Worm (Caenorhabditis elegans) whole organism, L4 larva: Measurements from ENCODE around the gene cpg-24.

Experiments
- F26F4.8 ChIP-seq: fragments of 200-800 bp; sonication (Bioruptor generic); conservative IDR thresholded peaks from 2 replicates; pipeline ENCODE4 v1.3.6; 2022; ENCODE audit warnings: missing genetic modification characterization, missing compliant biosample characterization
- F37D6.2 ChIP-seq: sonication (generic microtip); optimal IDR thresholded peaks from 2 replicates; lab custom pipeline; 2016; ENCODE audit warnings: mild to moderate bottlenecking, missing genetic modification characterization, missing compliant biosample characterization
- F44E2.7 ChIP-seq: fragments of 200-800 bp; sonication (Bioruptor generic); IDR thresholded peaks from 2 replicates; pipeline ENCODE4 v2.1.2; 2022; ENCODE audit warnings: missing genetic modification characterization, missing compliant biosample characterization
- R02D3.7 ChIP-seq: fragments of 150-350 bp; sonication (generic microtip); optimal IDR thresholded peaks from 3 replicates; lab custom pipeline; 2014; ENCODE audit warnings: missing biosample characterization, missing genetic modification characterization
- T20F7.1 ChIP-seq: fragments of 200-800 bp; sonication (Bioruptor generic); optimal IDR thresholded peaks from 2 replicates; lab custom pipeline; 2018; ENCODE audit warnings: mild to moderate bottlenecking, missing genetic modification characterization, missing compliant biosample characterization
- T26A8.4 ChIP-seq: fragments of 200-800 bp; sonication (Bioruptor generic); IDR thresholded peaks from 2 replicates; pipeline ENCODE4 v1.3.6; 2022; ENCODE audit warnings: missing genetic modification characterization, missing compliant biosample characterization
- Y105C5A.15 ChIP-seq: fragments of 200-800 bp; sonication (Bioruptor generic); IDR thresholded peaks from 2 replicates; pipeline ENCODE4 v1.3.6; 2022; ENCODE audit warnings: missing genetic modification characterization, missing compliant biosample characterization
- Y5F2A.4 ChIP-seq: fragments of 200-800 bp; sonication (Bioruptor generic); optimal IDR thresholded peaks from 2 replicates; lab custom pipeline; 2018; ENCODE audit warnings: mild to moderate bottlenecking, missing genetic modification characterization, missing compliant biosample characterization
- ZK337.2 ChIP-seq: fragments of 200-800 bp; sonication (Bioruptor generic); IDR thresholded peaks from 2 replicates; pipeline ENCODE4 v1.3.6; 2022; ENCODE audit warnings: missing genetic modification reagents, missing genetic modification characterization, missing compliant biosample characterization
- aly-2 ChIP-seq: sonication (generic microtip); optimal IDR thresholded peaks from 2 replicates; lab custom pipeline; 2018; ENCODE audit warnings: missing biosample characterization, missing genetic modification characterization
- ama-1 ChIP-seq: fragments of 150-350 bp; optimal IDR thresholded peaks from 2 replicates; lab custom pipeline; 2014; ENCODE audit warnings: inconsistent platforms, mixed read lengths
- ceh-28 ChIP-seq: fragments of 150-350 bp; optimal IDR thresholded peaks from 2 replicates; lab custom pipeline; 2014; ENCODE audit warnings: missing biosample characterization, missing genetic modification reagents, missing genetic modification characterization
- ceh-82 ChIP-seq: sonication (generic microtip); optimal IDR thresholded peaks from 2 replicates; lab custom pipeline; 2017; ENCODE audit warnings: missing biosample characterization, missing genetic modification characterization
- daf-19 ChIP-seq: fragments of 200-800 bp; sonication (Bioruptor generic); conservative IDR thresholded peaks from 2 replicates; pipeline ENCODE4 v1.3.6; 2022; ENCODE audit warnings: missing genetic modification characterization, missing compliant biosample characterization
- dpl-1 ChIP-seq: fragments of 150-350 bp; optimal IDR thresholded peaks from 2 replicates; lab custom pipeline; 2014; ENCODE audit warnings: missing biosample characterization, missing genetic modification reagents, missing genetic modification characterization
- duxl-1 ChIP-seq: sonication (generic microtip); optimal IDR thresholded peaks from 2 replicates; lab custom pipeline; 2016; ENCODE audit warnings: mild to moderate bottlenecking, missing genetic modification characterization, moderate library complexity, missing compliant biosample characterization; ENCODE audit not compliant: poor library complexity
- dve-1 ChIP-seq: sonication (generic microtip); optimal IDR thresholded peaks from 2 replicates; lab custom pipeline; 2017; ENCODE audit warnings: antibody characterized with exemption, mild to moderate bottlenecking, missing genetic modification characterization, missing compliant biosample characterization; ENCODE audit not compliant: insufficient read depth
- fos-1 ChIP-seq: fragments of 150-350 bp; optimal IDR thresholded peaks from 2 replicates; lab custom pipeline; 2014; ENCODE audit warnings: missing biosample characterization, missing genetic modification characterization
- gei-8 ChIP-seq: fragments of 200-800 bp; sonication (Bioruptor generic); optimal IDR thresholded peaks from 2 replicates; lab custom pipeline; 2018; ENCODE audit warnings: mild to moderate bottlenecking, missing genetic modification characterization, missing compliant biosample characterization
- hif-1 ChIP-seq, 2 experiments: sonication (generic microtip); optimal IDR thresholded peaks; 2 replicates each; lab custom pipeline; 2016 to 2017; ENCODE audit warnings: missing compliant biosample characterization in 2 of 2, missing genetic modification characterization in 2 of 2, missing genetic modification reagents in 2 of 2, missing genotype in 2 of 2, mild to moderate bottlenecking in 1 of 2
- hlh-11 ChIP-seq: fragments of 200-800 bp; sonication (Bioruptor generic); optimal IDR thresholded peaks from 2 replicates; lab custom pipeline; 2018; ENCODE audit warnings: mild to moderate bottlenecking, missing genetic modification characterization, missing compliant biosample characterization
- hlh-30 ChIP-seq: sonication (generic microtip); optimal IDR thresholded peaks from 2 replicates; lab custom pipeline; 2017; ENCODE audit warnings: antibody characterized with exemption, mild to moderate bottlenecking, missing genetic modification characterization, missing compliant biosample characterization; ENCODE audit not compliant: insufficient read depth
- jun-1 ChIP-seq: fragments of 150-350 bp; optimal IDR thresholded peaks from 2 replicates; lab custom pipeline; 2014; ENCODE audit warnings: missing biosample characterization, missing genetic modification reagents, missing genetic modification characterization
- lim-7 ChIP-seq: fragments of 200-800 bp; sonication (Bioruptor generic); IDR thresholded peaks from 2 replicates; pipeline ENCODE4 v1.3.6; 2022; ENCODE audit warnings: missing genetic modification characterization, missing compliant biosample characterization
- lin-13 ChIP-seq: fragments of 150-350 bp; optimal IDR thresholded peaks from 2 replicates; lab custom pipeline; 2014; ENCODE audit warnings: missing biosample characterization, missing genetic modification reagents, missing genetic modification characterization
- lin-15B ChIP-seq: fragments of 150-350 bp; sonication (generic microtip); optimal IDR thresholded peaks from 3 replicates; lab custom pipeline; 2014; ENCODE audit warnings: missing biosample characterization, missing genetic modification characterization
- lin-29 ChIP-seq: fragments of 200-800 bp; sonication (Bioruptor generic); IDR thresholded peaks from 2 replicates; pipeline ENCODE4 v1.3.6; 2022; ENCODE audit warnings: missing genetic modification reagents, missing genetic modification characterization, missing compliant biosample characterization
- lin-38 ChIP-seq: fragments of 200-800 bp; sonication (Bioruptor generic); IDR thresholded peaks from 2 replicates; pipeline ENCODE4 v1.3.6; 2022; ENCODE audit warnings: missing genetic modification reagents, missing genetic modification characterization, missing compliant biosample characterization
- lin-39 ChIP-seq: fragments of 150-350 bp; optimal IDR thresholded peaks from 2 replicates; lab custom pipeline; 2014; ENCODE audit warnings: missing biosample characterization, missing genetic modification reagents, missing genetic modification characterization
- mdl-1 ChIP-seq, 2 experiments: fragments of 150-350 bp in 1 of 2; sonication (generic microtip) in 1 of 2; optimal IDR thresholded peaks; 2 replicates each; lab custom pipeline; 2014 to 2017; ENCODE audit warnings: missing biosample characterization in 2 of 2, missing genetic modification characterization in 2 of 2
- mxl-2 ChIP-seq: fragments of 200-800 bp; sonication (Bioruptor generic); conservative IDR thresholded peaks from 2 replicates; pipeline ENCODE4 v1.3.6; 2022; ENCODE audit warnings: missing genetic modification reagents, missing genetic modification characterization, missing compliant biosample characterization
- mxl-3 ChIP-seq: fragments of 200-800 bp; sonication (Bioruptor generic); optimal IDR thresholded peaks from 2 replicates; lab custom pipeline; 2018; ENCODE audit warnings: mild to moderate bottlenecking, missing genetic modification characterization, missing compliant biosample characterization
- nhr-10 ChIP-seq: fragments of 150-350 bp; optimal IDR thresholded peaks from 2 replicates; lab custom pipeline; 2014; ENCODE audit warnings: missing biosample characterization, missing genetic modification characterization
- nhr-102 ChIP-seq: sonication (generic microtip); optimal IDR thresholded peaks from 2 replicates; lab custom pipeline; 2016; ENCODE audit warnings: mild to moderate bottlenecking, missing genetic modification characterization, moderate library complexity, missing compliant biosample characterization
- nhr-11 ChIP-seq: fragments of 150-350 bp; optimal IDR thresholded peaks from 2 replicates; lab custom pipeline; 2014; ENCODE audit warnings: missing biosample characterization, missing genetic modification characterization
- nhr-111 ChIP-seq: fragments of 200-800 bp; sonication (Bioruptor generic); optimal IDR thresholded peaks from 2 replicates; lab custom pipeline; 2018; ENCODE audit warnings: mild to moderate bottlenecking, missing genetic modification characterization, missing compliant biosample characterization
- nhr-237 ChIP-seq: sonication (generic microtip); optimal IDR thresholded peaks from 2 replicates; lab custom pipeline; 2017; ENCODE audit warnings: missing biosample characterization, missing genetic modification characterization
- nhr-28 ChIP-seq: fragments of 150-350 bp; optimal IDR thresholded peaks from 2 replicates; lab custom pipeline; 2014; ENCODE audit warnings: missing biosample characterization, missing genetic modification characterization
- nhr-48 ChIP-seq: sonication (generic microtip); optimal IDR thresholded peaks from 2 replicates; lab custom pipeline; 2016; ENCODE audit warnings: mild to moderate bottlenecking, missing genetic modification characterization, missing compliant biosample characterization
- nhr-76 ChIP-seq: fragments of 150-350 bp; optimal IDR thresholded peaks from 2 replicates; lab custom pipeline; 2014; ENCODE audit warnings: missing biosample characterization, missing genetic modification characterization
- nhr-77 ChIP-seq: fragments of 150-350 bp; optimal IDR thresholded peaks from 2 replicates; lab custom pipeline; 2014; ENCODE audit warnings: missing biosample characterization, missing genetic modification characterization
- pha-4 ChIP-seq, 2 experiments: fragments of 150-350 bp in 1 of 2; fragments of 200-800 bp in 1 of 2; sonication (Bioruptor generic) in 1 of 2; IDR thresholded peaks in 1 of 2; optimal IDR thresholded peaks in 1 of 2; 2 replicates each; pipeline versions ENCODE4 v1.3.6 to Lab custom; 2014 to 2022; ENCODE audit warnings: missing genetic modification characterization in 2 of 2, missing genetic modification reagents in 2 of 2, missing biosample characterization in 1 of 2, missing compliant biosample characterization in 1 of 2
- pqm-1 ChIP-seq: sonication (generic microtip); optimal IDR thresholded peaks from 2 replicates; lab custom pipeline; 2017; ENCODE audit warnings: missing biosample characterization, missing genetic modification characterization
- rbr-2 ChIP-seq: sonication (generic microtip); optimal IDR thresholded peaks from 2 replicates; lab custom pipeline; 2016; ENCODE audit warnings: missing genotype, missing genetic modification characterization, missing compliant biosample characterization
- set-16 ChIP-seq: fragments of 200-800 bp; sonication (Bioruptor generic); IDR thresholded peaks from 2 replicates; pipeline ENCODE4 v1.3.6; 2022; ENCODE audit warnings: missing genetic modification reagents, missing genetic modification characterization, missing compliant biosample characterization
- skn-1 ChIP-seq: fragments of 150-350 bp; optimal IDR thresholded peaks from 2 replicates; lab custom pipeline; 2014; ENCODE audit warnings: missing biosample characterization, missing genetic modification characterization
- snpc-4 ChIP-seq: fragments of 150-350 bp; optimal IDR thresholded peaks from 2 replicates; lab custom pipeline; 2014; ENCODE audit warnings: missing biosample characterization, missing genetic modification characterization
- unc-62 ChIP-seq, 3 experiments: fragments of 150-350 bp in 1 of 3; sonication (generic microtip); optimal IDR thresholded peaks in 2 of 3; peaks in 1 of 3; 1 replicate in 1 of 3; 2 replicates in 2 of 3; lab custom pipeline; 2014 to 2017; ENCODE audit warnings: missing biosample characterization in 3 of 3, missing genetic modification characterization in 3 of 3, missing genetic modification reagents in 3 of 3, missing genotype in 1 of 3
- zip-2 ChIP-seq: fragments of 150-350 bp; optimal IDR thresholded peaks from 2 replicates; lab custom pipeline; 2014; ENCODE audit warnings: missing biosample characterization, missing genetic modification characterization

Gene cpg-24

ce11 chrIV:1659045-1659741 is 27.4 kb downstream of the cpg-24 start, which contains the start of gene rps-28 (continued):
- peak in 1 of 2 experiments; percentile 92 for TF ChIP-seq unc-62 (GFP tag; optimal IDR thresholded peaks at IDR 0.05 in 1 of 2; lab: Kevin White, UChicago)
- no peak for TF ChIP-seq unc-62 (tag; optimal IDR thresholded peaks at IDR 0.05; lab: Kevin White, UChicago)
- peak; percentile 51 to 87 for TF ChIP-seq hif-1 (tag; optimal IDR thresholded peaks at IDR 0.05; lab: Kevin White, UChicago)
- TF ChIP-seq lim-7 (GFP tag; lab: Robert Waterston, UW), result peak; percentile 66; the same call in 1 of the 2 replicates
- TF ChIP-seq gei-8 (GFP tag; lab: Kevin White, UChicago), result no peak
- peak; percentile 100 for TF ChIP-seq T20F7.1
- peak; percentile 98 for TF ChIP-seq nhr-77
- TF ChIP-seq ZK337.2 (GFP tag; lab: Robert Waterston, UW), result peak; percentile 69; the same call in 1 of the 2 replicates
- TF ChIP-seq aly-2 (tag; lab: Kevin White, UChicago), result no peak
- peak; percentile 93 for TF ChIP-seq lin-38
- TF ChIP-seq T26A8.4 (GFP tag; lab: Robert Waterston, UW), result peak; percentile 91
- TF ChIP-seq hlh-11 (tag; lab: Kevin White, UChicago), result peak; percentile 95
- TF ChIP-seq lin-13 (GFP tag; lab: Kevin White, UChicago), result peak; percentile 97
- no peak for TF ChIP-seq nhr-111 (GFP tag; lab: Kevin White, UChicago)
- TF ChIP-seq hlh-30 (tag; lab: Kevin White, UChicago), result peak; percentile 94
- peak; percentile 95 for TF ChIP-seq nhr-28 (tag; lab: Kevin White, UChicago)
- no peak for TF ChIP-seq F44E2.7 (GFP tag; lab: Robert Waterston, UW)
- peak in 1 of 2 experiments; percentile 80 for TF ChIP-seq mdl-1 (tag; optimal IDR thresholded peaks at IDR 0.05; lab: Kevin White, UChicago)
- TF ChIP-seq daf-19 (GFP tag; lab: Robert Waterston, UW), result no peak
- peak; percentile 57 for TF ChIP-seq zip-2 (tag; lab: Kevin White, UChicago)
- TF ChIP-seq set-16 (GFP tag; lab: Robert Waterston, UW), result peak; percentile 53; the same call in 1 of the 2 replicates
- no peak for TF ChIP-seq Y105C5A.15 (GFP tag; lab: Robert Waterston, UW)
- peak; percentile 91 for TF ChIP-seq dpl-1 (GFP tag; lab: Kevin White, UChicago)
- TF ChIP-seq jun-1 (tag; lab: Kevin White, UChicago), result peak; percentile 75
- no peak for TF ChIP-seq skn-1 (tag; lab: Kevin White, UChicago)
- TF ChIP-seq dve-1 (tag; lab: Kevin White, UChicago), result peak; percentile 98
- TF ChIP-seq duxl-1 (tag; lab: Kevin White, UChicago), result peak; percentile 90
- peak; percentile 63 for TF ChIP-seq pqm-1
- TF ChIP-seq nhr-237 (tag; lab: Kevin White, UChicago), result peak; percentile 48
- peak; percentile 60 for TF ChIP-seq lin-15B (tag; lab: Kevin White, UChicago)
- TF ChIP-seq lin-39, result peak; percentile 19
- peak; percentile 37 for TF ChIP-seq nhr-10 (tag; lab: Kevin White, UChicago)
- TF ChIP-seq nhr-76, result no peak
- peak; percentile 97 for TF ChIP-seq rbr-2
- TF ChIP-seq fos-1 (tag; lab: Kevin White, UChicago), result no peak
- TF ChIP-seq R02D3.7 (tag; lab: Kevin White, UChicago), result peak; percentile 35
- peak; percentile 39 for TF ChIP-seq snpc-4
- TF ChIP-seq ceh-82 (tag; lab: Kevin White, UChicago), result no peak
- TF ChIP-seq lin-29, result peak; percentile 89
- peak; percentile 89 for TF ChIP-seq F37D6.2 (tag; lab: Kevin White, UChicago)
- peak; percentile 84 for TF ChIP-seq ama-1 (lab: Kevin White, UChicago)
- peak; percentile 94 for TF ChIP-seq nhr-11 (tag; lab: Kevin White, UChicago)
- TF ChIP-seq mxl-3 (GFP tag; lab: Kevin White, UChicago), result peak; percentile 84
- peak; percentile 87 for TF ChIP-seq nhr-102 (tag; lab: Kevin White, UChicago)
- TF ChIP-seq pha-4 (GFP tag; IDR thresholded peaks at IDR 0.05; lab: Robert Waterston, UW), result peak; percentile 86
- TF ChIP-seq pha-4 (tag; optimal IDR thresholded peaks at IDR 0.05; lab: Kevin White, UChicago), result peak; percentile 86
- TF ChIP-seq nhr-48, result peak; percentile 63
- 0 out of 2 replicates have a peak, but pooled peaks have one; percentile 27 for TF ChIP-seq mxl-2 (GFP tag; lab: Robert Waterston, UW)
- TF ChIP-seq Y5F2A.4, result peak; percentile 28
- no peak for TF ChIP-seq F26F4.8 (GFP tag; lab: Robert Waterston, UW)
- peak; percentile 72 for TF ChIP-seq ceh-28 (tag; lab: Kevin White, UChicago)
